Fruit fly (Drosophila melanogaster) whole organism, embryonic: ENCODE data around the gene Svil.
A peak's percentile ranks its signal among the peaks of the same experiment; 100 is the strongest.

Experiments
- Atf3 ChIP-seq: fragments of 200-800 bp; sonication (Bioruptor generic); optimal IDR thresholded peaks from 3 replicates; lab custom pipeline; 2016; ENCODE audit warnings: missing biosample characterization, missing genetic modification characterization
- CG10274 ChIP-seq: fragments of 200-800 bp; sonication (Bioruptor generic); optimal IDR thresholded peaks from 3 replicates; lab custom pipeline; 2017; ENCODE audit warnings: missing biosample characterization, mild to moderate bottlenecking, missing genetic modification characterization
- CG13424 ChIP-seq: fragments of 200-800 bp; sonication (Bioruptor generic); optimal IDR thresholded peaks from 2 replicates; lab custom pipeline; 2019; ENCODE audit warnings: missing biosample characterization, mild to moderate bottlenecking, missing genetic modification characterization, moderate library complexity
- CG15269 ChIP-seq: fragments of 200-800 bp; sonication (Bioruptor generic); optimal IDR thresholded peaks from 2 replicates; lab custom pipeline; 2018; ENCODE audit warnings: missing biosample characterization, mild to moderate bottlenecking, missing genetic modification characterization, moderate library complexity
- CG1603 ChIP-seq: fragments of 200-800 bp; sonication (Bioruptor generic); optimal IDR thresholded peaks from 2 replicates; lab custom pipeline; 2019; ENCODE audit warnings: missing biosample characterization, mild to moderate bottlenecking, missing genetic modification characterization, moderate library complexity
- CG1647 ChIP-seq: fragments of 200-800 bp; sonication (Bioruptor generic); optimal IDR thresholded peaks from 3 replicates; lab custom pipeline; 2016; ENCODE audit warnings: missing biosample characterization, missing genetic modification characterization
- CG17568 ChIP-seq: fragments of 200-800 bp; sonication (Bioruptor generic); optimal IDR thresholded peaks from 2 replicates; lab custom pipeline; 2018; ENCODE audit warnings: missing biosample characterization, mild to moderate bottlenecking, missing genetic modification characterization, moderate library complexity
- CG1792 ChIP-seq: fragments of 200-800 bp; sonication (Bioruptor generic); optimal IDR thresholded peaks from 2 replicates; lab custom pipeline; 2016; ENCODE audit warnings: missing biosample characterization, missing genetic modification characterization
- CG18011 ChIP-seq: fragments of 200-800 bp; sonication (Bioruptor generic); optimal IDR thresholded peaks from 2 replicates; lab custom pipeline; 2017; ENCODE audit warnings: missing biosample characterization, missing genetic modification characterization, mild to moderate bottlenecking, moderate library complexity, missing genotype
- CG2875 ChIP-seq: fragments of 200-800 bp; sonication (Bioruptor generic); optimal IDR thresholded peaks from 2 replicates; lab custom pipeline; 2017; ENCODE audit warnings: missing biosample characterization, mild to moderate bottlenecking, missing genetic modification characterization, missing genetic modification reagents
- CG2889 ChIP-seq: fragments of 200-800 bp; sonication (Bioruptor generic); IDR thresholded peaks from 3 replicates; pipeline ENCODE4 v1.3.6; 2022; ENCODE audit warnings: missing biosample characterization, missing genetic modification characterization
- CG3065 ChIP-seq: fragments of 200-800 bp; sonication (Bioruptor generic); optimal IDR thresholded peaks from 2 replicates; lab custom pipeline; 2016; ENCODE audit warnings: missing biosample characterization, missing genetic modification characterization
- CG31224 ChIP-seq: fragments of 200-800 bp; sonication (Bioruptor generic); IDR thresholded peaks from 2 replicates; pipeline ENCODE4 v1.3.6; 2022; ENCODE audit warnings: missing biosample characterization, missing genetic modification characterization
- CG3163 ChIP-seq: fragments of 200-800 bp; sonication (Bioruptor generic); optimal IDR thresholded peaks from 3 replicates; lab custom pipeline; 2016; ENCODE audit warnings: missing biosample characterization, missing genetic modification characterization
- CG4328 ChIP-seq: fragments of 200-800 bp; sonication (Bioruptor generic); optimal IDR thresholded peaks from 3 replicates; lab custom pipeline; 2017; ENCODE audit warnings: missing biosample characterization, missing genetic modification reagents, missing genetic modification characterization
- CG7556 ChIP-seq: fragments of 200-800 bp; sonication (Bioruptor generic); optimal IDR thresholded peaks from 2 replicates; lab custom pipeline; 2017; ENCODE audit warnings: missing biosample characterization, mild to moderate bottlenecking, missing genetic modification characterization
- CG7786 ChIP-seq: fragments of 200-800 bp; sonication (Bioruptor generic); optimal IDR thresholded peaks from 2 replicates; lab custom pipeline; 2016; ENCODE audit warnings: missing biosample characterization, missing genetic modification characterization
- CG7963 ChIP-seq: fragments of 200-800 bp; sonication (Bioruptor generic); IDR thresholded peaks from 3 replicates; pipeline ENCODE4 v1.3.6; 2022; ENCODE audit warnings: missing biosample characterization, missing genetic modification characterization; ENCODE audit not compliant: partially characterized antibody
- CG8089 ChIP-seq: fragments of 200-800 bp; sonication (Bioruptor generic); optimal IDR thresholded peaks from 3 replicates; lab custom pipeline; 2016; ENCODE audit warnings: missing biosample characterization, missing genetic modification characterization
- CG9797 ChIP-seq: fragments of 200-800 bp; sonication (Bioruptor generic); optimal IDR thresholded peaks from 3 replicates; lab custom pipeline; 2018; ENCODE audit warnings: missing biosample characterization, mild to moderate bottlenecking, missing genetic modification characterization
- CG9932 ChIP-seq: fragments of 200-800 bp; sonication (Bioruptor generic); IDR thresholded peaks from 2 replicates; pipeline ENCODE4 v1.3.6; 2022; ENCODE audit warnings: missing biosample characterization, missing genetic modification characterization
- Dip3 ChIP-seq: fragments of 200-800 bp; sonication (Bioruptor generic); optimal IDR thresholded peaks from 3 replicates; lab custom pipeline; 2016; ENCODE audit warnings: missing biosample characterization, missing genetic modification characterization
- Doc3 ChIP-seq: fragments of 200-800 bp; sonication (Bioruptor generic); IDR thresholded peaks from 3 replicates; pipeline ENCODE4 v1.3.6; 2022; ENCODE audit warnings: missing biosample characterization, missing genetic modification characterization; ENCODE audit not compliant: partially characterized antibody
- Dp ChIP-seq: fragments of 200-800 bp; sonication (Bioruptor generic); optimal IDR thresholded peaks from 2 replicates; lab custom pipeline; 2018; ENCODE audit warnings: missing biosample characterization, mild to moderate bottlenecking, missing genetic modification characterization, moderate library complexity
- E2f2 ChIP-seq: fragments of 200-800 bp; sonication (Bioruptor generic); IDR thresholded peaks from 2 replicates; pipeline ENCODE4 v1.3.6; 2022; ENCODE audit warnings: missing biosample characterization, missing genetic modification characterization
- Eip74EF ChIP-seq, 2 experiments: fragments of 200-800 bp in 1 of 2; fragments of >200 bp in 1 of 2; sonication (Bioruptor generic) in 1 of 2; optimal IDR thresholded peaks; 2 replicates each; lab custom pipeline; 2017 to 2019; ENCODE audit warnings: missing biosample characterization in 2 of 2, missing genetic modification characterization in 2 of 2, mild to moderate bottlenecking in 1 of 2, moderate library complexity in 1 of 2
- Hr51 ChIP-seq, 2 experiments: fragments of 200-800 bp; sonication (Bioruptor generic); optimal IDR thresholded peaks; 2 replicates in 1 of 2; 3 replicates in 1 of 2; lab custom pipeline; 2016 to 2018; ENCODE audit warnings: missing biosample characterization in 2 of 2, missing genetic modification characterization in 2 of 2, mild to moderate bottlenecking in 1 of 2, moderate library complexity in 1 of 2
- Mad ChIP-seq: fragments of 200-800 bp; sonication (Bioruptor generic); optimal IDR thresholded peaks from 2 replicates; lab custom pipeline; 2016; ENCODE audit warnings: missing biosample characterization, missing genetic modification characterization
- Meics ChIP-seq: fragments of 200-800 bp; sonication (Bioruptor generic); optimal IDR thresholded peaks from 2 replicates; lab custom pipeline; 2017; ENCODE audit warnings: missing biosample characterization, mild to moderate bottlenecking, missing genetic modification characterization
- Opbp ChIP-seq: fragments of 200-800 bp; sonication (Bioruptor generic); IDR thresholded peaks from 3 replicates; pipeline ENCODE4 v1.3.6; 2022; ENCODE audit warnings: missing biosample characterization, missing genetic modification characterization; ENCODE audit not compliant: partially characterized antibody
- PHDP ChIP-seq: fragments of 200-800 bp; sonication (Bioruptor generic); optimal IDR thresholded peaks from 3 replicates; lab custom pipeline; 2018; ENCODE audit warnings: missing biosample characterization, mild to moderate bottlenecking, missing genetic modification characterization, moderate library complexity
- Ssrp ChIP-seq: fragments of 200-800 bp; sonication (Bioruptor generic); optimal IDR thresholded peaks from 2 replicates; lab custom pipeline; 2018; ENCODE audit warnings: missing biosample characterization, mild to moderate bottlenecking, missing genetic modification characterization, moderate library complexity
- YL-1 ChIP-seq: fragments of 200-800 bp; sonication (Bioruptor generic); optimal IDR thresholded peaks from 3 replicates; lab custom pipeline; 2017; ENCODE audit warnings: missing biosample characterization, mild to moderate bottlenecking, missing genetic modification characterization
- cad ChIP-seq: fragments of >200 bp; optimal IDR thresholded peaks from 2 replicates; lab custom pipeline; 2017; ENCODE audit warnings: missing biosample characterization, missing genetic modification characterization
- chn ChIP-seq: fragments of 200-800 bp; sonication (Bioruptor generic); optimal IDR thresholded peaks from 2 replicates; lab custom pipeline; 2016; ENCODE audit warnings: missing biosample characterization, missing genetic modification characterization
- dmrt11E ChIP-seq: fragments of 200-800 bp; sonication (Bioruptor generic); optimal IDR thresholded peaks from 3 replicates; lab custom pipeline; 2018; ENCODE audit warnings: missing biosample characterization, mild to moderate bottlenecking, missing genetic modification characterization, moderate library complexity
- grn ChIP-seq: fragments of 200-800 bp; sonication (Bioruptor generic); optimal IDR thresholded peaks from 3 replicates; lab custom pipeline; 2017; ENCODE audit warnings: missing biosample characterization, missing genetic modification characterization
- ham ChIP-seq: fragments of 200-800 bp; sonication (Bioruptor generic); IDR thresholded peaks from 2 replicates; pipeline ENCODE4 v1.3.6; 2022; ENCODE audit warnings: missing biosample characterization, missing genetic modification characterization
- hb ChIP-seq: fragments of 200-800 bp; sonication (Bioruptor generic); IDR thresholded peaks from 3 replicates; pipeline ENCODE4 v1.3.6; 2022; ENCODE audit warnings: missing biosample characterization, missing genetic modification characterization; ENCODE audit not compliant: partially characterized antibody
- ken ChIP-seq: fragments of 200-800 bp; sonication (Bioruptor generic); IDR thresholded peaks from 3 replicates; pipeline ENCODE4 v1.3.6; 2022; ENCODE audit warnings: missing biosample characterization, missing genetic modification characterization
- kni ChIP-seq: fragments of 200-800 bp; sonication (Bioruptor generic); optimal IDR thresholded peaks from 3 replicates; lab custom pipeline; 2017; ENCODE audit warnings: mild to moderate bottlenecking, missing biosample characterization, missing genetic modification reagents, missing genetic modification characterization
- nerfin-1 ChIP-seq: fragments of 200-800 bp; sonication (Bioruptor generic); optimal IDR thresholded peaks from 3 replicates; lab custom pipeline; 2019; ENCODE audit warnings: missing biosample characterization, mild to moderate bottlenecking, missing genetic modification characterization, moderate library complexity
- pb ChIP-seq: fragments of 200-800 bp; sonication (Bioruptor generic); optimal IDR thresholded peaks from 3 replicates; lab custom pipeline; 2016; ENCODE audit warnings: missing biosample characterization, missing genetic modification characterization
- tap ChIP-seq: fragments of 200-800 bp; optimal IDR thresholded peaks from 3 replicates; lab custom pipeline; 2019; ENCODE audit warnings: missing biosample characterization, mild to moderate bottlenecking, missing genetic modification characterization, moderate library complexity
- trem ChIP-seq: fragments of 200-800 bp; optimal IDR thresholded peaks from 3 replicates; lab custom pipeline; 2019; ENCODE audit warnings: missing biosample characterization, mild to moderate bottlenecking, missing genetic modification characterization, moderate library complexity
- vvl ChIP-seq: fragments of 200-800 bp; sonication (Bioruptor generic); IDR thresholded peaks from 2 replicates; pipeline ENCODE4 v1.3.6; 2022; ENCODE audit warnings: missing biosample characterization, missing genetic modification characterization
- wdn ChIP-seq: fragments of 200-800 bp; sonication (Bioruptor generic); IDR thresholded peaks from 2 replicates; pipeline ENCODE4 v1.3.6; 2022; ENCODE audit warnings: missing biosample characterization, missing genetic modification characterization
- wek ChIP-seq: fragments of 200-800 bp; sonication (Bioruptor generic); optimal IDR thresholded peaks from 3 replicates; lab custom pipeline; 2018; ENCODE audit warnings: missing biosample characterization, mild to moderate bottlenecking, missing genetic modification characterization, moderate library complexity
- zfh1 ChIP-seq: fragments of 200-800 bp; sonication (Bioruptor generic); IDR thresholded peaks from 3 replicates; pipeline ENCODE4 v1.3.6; 2022; ENCODE audit warnings: missing biosample characterization, missing genetic modification characterization
- zfh2 ChIP-seq: fragments of 200-800 bp; sonication (Bioruptor generic); optimal IDR thresholded peaks from 2 replicates; lab custom pipeline; 2016; ENCODE audit warnings: missing biosample characterization, missing genetic modification characterization

Svil gene

DNA sequence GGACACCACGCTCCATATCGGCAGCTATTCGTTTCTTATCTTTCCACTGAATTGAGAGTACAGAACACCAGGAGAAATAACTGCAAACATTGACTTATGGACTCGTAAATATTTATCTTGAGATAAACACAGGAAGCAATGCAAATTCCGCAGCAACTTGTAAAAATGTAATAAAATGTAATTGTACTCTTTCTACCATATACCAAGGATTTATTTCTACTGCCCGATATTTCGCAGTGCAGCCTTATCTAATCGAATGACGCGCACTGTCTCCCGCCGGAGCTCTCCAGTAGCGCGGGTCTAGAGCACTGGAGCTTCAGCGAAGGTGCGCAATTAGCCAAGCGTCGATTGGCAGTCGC lies 116.7 kb downstream of the Svil start (continued):
- TF ChIP-seq Doc3 (GFP tag; lab: Robert Waterston, UW) (no peak), PHDP (tag; lab: Kevin White, UChicago) (peak; percentile 83), CG15269 (tag; lab: Kevin White, UChicago) (peak; percentile 85), wek (no peak), CG7556 (GFP tag; lab: Kevin White, UChicago) (peak; percentile 83), CG7963 (no peak), Opbp (no peak), Dp (GFP tag; lab: Kevin White, UChicago) (no peak), ken (peak; percentile 87), kni (GFP tag; lab: Kevin White, UChicago) (no peak), tap (peak; percentile 86), Ssrp (tag; lab: Kevin White, UChicago) (peak; percentile 54), CG8089 (GFP tag; lab: Kevin White, UChicago) (peak; percentile 28), cad (GFP tag; lab: Kevin White, UChicago) (no peak), CG4328 (GFP tag; lab: Kevin White, UChicago) (peak; percentile 66), hb (no peak), Atf3 (GFP tag; lab: Kevin White, UChicago) (no peak), CG3163 (GFP tag; lab: Kevin White, UChicago) (no peak), CG9797 (GFP tag; lab: Kevin White, UChicago) (no peak), Hr51 (GFP tag; optimal IDR thresholded peaks at IDR 0.05; lab: Kevin White, UChicago) (peak; percentile 50 to 76), CG1647 (GFP tag; lab: Kevin White, UChicago) (peak; percentile 83), CG17568 (GFP tag; lab: Kevin White, UChicago) (peak; percentile 23), Meics (GFP tag; lab: Kevin White, UChicago) (peak; percentile 94), CG31224 (GFP tag; lab: Robert Waterston, UW) (peak; percentile 84), CG18011 (GFP tag; lab: Kevin White, UChicago) (peak; percentile 49), ham (peak; percentile 80), CG9932 (GFP tag; lab: Robert Waterston, UW) (peak; percentile 89), CG7786 (peak; percentile 71), E2f2 (GFP tag; lab: Robert Waterston, UW) (peak; percentile 69), Mad (GFP tag; lab: Kevin White, UChicago) (peak; percentile 22), CG3065 (GFP tag; lab: Kevin White, UChicago) (no peak), Eip74EF (GFP tag; optimal IDR thresholded peaks at IDR 0.05; lab: Kevin White, UChicago) (peak in 1 of 2 experiments; percentile 64), zfh2 (peak; percentile 82), CG13424 (tag; lab: Kevin White, UChicago) (peak; percentile 81), YL-1 (GFP tag; lab: Kevin White, UChicago) (no peak), wdn (GFP tag; lab: Robert Waterston, UW) (peak; percentile 86), chn (peak; percentile 33), vvl (GFP tag; lab: Robert Waterston, UW) (peak; percentile 92), CG2889 (GFP tag; lab: Robert Waterston, UW) (peak; percentile 80), CG1792 (GFP tag; lab: Kevin White, UChicago) (peak; percentile 89), pb (GFP tag; lab: Kevin White, UChicago) (peak; percentile 88), CG10274 (GFP tag; lab: Kevin White, UChicago) (peak; percentile 81), CG1603 (tag; lab: Kevin White, UChicago) (peak; percentile 77), trem (tag; lab: Kevin White, UChicago) (peak; percentile 66), grn (peak; percentile 59), nerfin-1 (tag; lab: Kevin White, UChicago) (peak; percentile 76), dmrt11E (tag; lab: Kevin White, UChicago) (peak; percentile 53), zfh1 (GFP tag; lab: Robert Waterston, UW) (peak; percentile 90), CG2875 (GFP tag; lab: Kevin White, UChicago) (peak; percentile 45), Dip3 (GFP tag; lab: Kevin White, UChicago) (peak; percentile 75)
